Worm (Caenorhabditis elegans) whole organism, dauer: ENCODE results near the gene dct-8.
"Not testable (repeated sequence)": the region's sequence is repeated elsewhere in the genome, so short reads cannot be mapped to it uniquely, and the experiment has no call there.

Source experiments
- unc-62 ChIP-seq: sonication (generic microtip); optimal IDR thresholded peaks from 2 replicates; lab custom pipeline; 2017; ENCODE audit warnings: missing biosample characterization, missing genetic modification reagents, missing genetic modification characterization

Gene dct-8

ce11 chrIV:3914462-3914861, 19.6 kb downstream of the dct-8 start, which contains the start of gene F56D6.19:
Gene F56D6.19 (plus strand): TSS chrIV:3914762.
- no peak for TF ChIP-seq unc-62 (GFP tag; lab: Kevin White, UChicago)

- no peak for TF ChIP-seq unc-62 (GFP tag; lab: Kevin White, UChicago)
Measured at ce11 chrIV:3915296-3915695, 20.4 kb downstream of the dct-8 start, which contains the start of gene srz-20. Gene srz-20 (plus strand): TSS chrIV:3915596.

- TF ChIP-seq unc-62 (GFP tag; lab: Kevin White, UChicago), result no peak
Measured at ce11 chrIV:3917405-3917804, 22.5 kb downstream of the dct-8 start, which contains the start of gene F56D6.14. Gene F56D6.14 (plus strand): TSS chrIV:3917705.

ce11 chrIV:3918160-3918559, 23.3 kb downstream of the dct-8 start, which contains the start of gene F56D6.23:
Gene F56D6.23 (plus strand): TSS chrIV:3918460.
- no peak for TF ChIP-seq unc-62 (GFP tag; lab: Kevin White, UChicago)

- TF ChIP-seq unc-62 (GFP tag; lab: Kevin White, UChicago), result no peak
Measured at ce11 chrIV:3919506-3919905, 24.6 kb downstream of the dct-8 start, which contains the start of gene srz-19. Gene srz-19 (plus strand): TSS chrIV:3919806.

- no peak for TF ChIP-seq unc-62 (GFP tag; lab: Kevin White, UChicago)
Measured at ce11 chrIV:3921898-3922297, 27.0 kb downstream of the dct-8 start, which contains the start of gene clec-67. Gene clec-67 (plus strand): TSS chrIV:3922165.

ce11 chrIV:3926117-3926516, 31.2 kb downstream of the dct-8 start, which contains the start of gene clec-68:
Gene clec-68 (plus strand): TSS chrIV:3926417.
- no peak for TF ChIP-seq unc-62 (GFP tag; lab: Kevin White, UChicago)

ce11 chrIV:3932408-3932807, 37.5 kb downstream of the dct-8 start, which contains the start of gene clec-70:
Gene clec-70 (plus strand): TSS chrIV:3932708.
- TF ChIP-seq unc-62 (GFP tag; lab: Kevin White, UChicago), result not testable (repeated sequence)

ce11 chrIV:3937097-3937496, 42.2 kb downstream of the dct-8 start, which contains the start of gene clec-71:
Gene clec-71 (plus strand): TSS chrIV:3937458.
- no peak for TF ChIP-seq unc-62 (GFP tag; lab: Kevin White, UChicago)

ce11 chrIV:3941658-3942328, 46.9 kb downstream of the dct-8 start, which contains the start of gene clec-174:
Gene clec-174 (minus strand): TSS chrIV:3941708.
- no peak for TF ChIP-seq unc-62 (GFP tag; lab: Kevin White, UChicago)

ce11 chrIV:3943003-3943402, 48.1 kb downstream of the dct-8 start, which contains the start of gene Y46C8AL.11:
Gene Y46C8AL.11 (plus strand): TSS chrIV:3943303.
- no peak for TF ChIP-seq unc-62 (GFP tag; lab: Kevin White, UChicago)

ce11 chrIV:3944459-3944858, 49.6 kb downstream of the dct-8 start, which contains the start of gene clec-72:
Gene clec-72 (plus strand): TSS chrIV:3944816.
- no peak for TF ChIP-seq unc-62 (GFP tag; lab: Kevin White, UChicago)
